Fruit fly (Drosophila melanogaster) whole organism, embryonic: ENCODE results near the gene Ror.

Experiments
- ATbp ChIP-seq: fragments of 200-800 bp; sonication (Bioruptor generic); optimal IDR thresholded peaks from 2 replicates; lab custom pipeline; 2017; ENCODE audit warnings: missing biosample characterization, mild to moderate bottlenecking, missing genetic modification characterization, missing genetic modification reagents
- BtbVII ChIP-seq: fragments of 200-800 bp; sonication (Bioruptor generic); optimal IDR thresholded peaks from 3 replicates; lab custom pipeline; 2017; ENCODE audit warnings: missing biosample characterization, mild to moderate bottlenecking, missing genetic modification characterization
- CG10979 ChIP-seq: fragments of 200-800 bp; sonication (Bioruptor generic); optimal IDR thresholded peaks from 2 replicates; lab custom pipeline; 2018; ENCODE audit warnings: missing biosample characterization, mild to moderate bottlenecking, missing genetic modification characterization, moderate library complexity
- CG11723 ChIP-seq: fragments of 200-800 bp; sonication (Bioruptor generic); optimal IDR thresholded peaks from 2 replicates; lab custom pipeline; 2017; ENCODE audit warnings: missing biosample characterization, mild to moderate bottlenecking, missing genetic modification characterization
- CG1233 ChIP-seq: fragments of 200-800 bp; sonication (Bioruptor generic); optimal IDR thresholded peaks from 4 replicates; lab custom pipeline; 2018; ENCODE audit warnings: missing biosample characterization, mild to moderate bottlenecking, missing genetic modification characterization
- CG15601 ChIP-seq: fragments of 200-800 bp; sonication (Bioruptor generic); optimal IDR thresholded peaks from 3 replicates; lab custom pipeline; 2019; ENCODE audit warnings: missing biosample characterization, mild to moderate bottlenecking, missing genetic modification characterization, moderate library complexity
- CG15696 ChIP-seq: fragments of 200-800 bp; sonication (Bioruptor generic); optimal IDR thresholded peaks from 2 replicates; lab custom pipeline; 2019; ENCODE audit warnings: missing biosample characterization, mild to moderate bottlenecking, missing genetic modification characterization, moderate library complexity
- CG17802 ChIP-seq: fragments of 200-800 bp; sonication (Bioruptor generic); optimal IDR thresholded peaks from 2 replicates; lab custom pipeline; 2018; ENCODE audit warnings: missing biosample characterization, mild to moderate bottlenecking, missing genetic modification characterization, moderate library complexity
- CG2116 ChIP-seq: fragments of 200-800 bp; sonication (Bioruptor generic); optimal IDR thresholded peaks from 3 replicates; lab custom pipeline; 2018; ENCODE audit warnings: missing biosample characterization, mild to moderate bottlenecking, missing genetic modification characterization
- CG2712 ChIP-seq: fragments of 200-800 bp; optimal IDR thresholded peaks from 3 replicates; lab custom pipeline; 2019; ENCODE audit warnings: missing biosample characterization, mild to moderate bottlenecking, missing genetic modification characterization, moderate library complexity
- CG3995 ChIP-seq: fragments of 200-800 bp; sonication (Bioruptor generic); optimal IDR thresholded peaks from 3 replicates; lab custom pipeline; 2016; ENCODE audit warnings: missing biosample characterization, missing genetic modification characterization
- CG4707 ChIP-seq: fragments of 200-800 bp; sonication (Bioruptor generic); optimal IDR thresholded peaks from 2 replicates; lab custom pipeline; 2018; ENCODE audit warnings: missing biosample characterization, mild to moderate bottlenecking, missing genetic modification characterization, moderate library complexity
- CG6254 ChIP-seq: fragments of 200-800 bp; sonication (Bioruptor generic); optimal IDR thresholded peaks from 3 replicates; lab custom pipeline; 2017; ENCODE audit warnings: mild to moderate bottlenecking, missing biosample characterization, missing genetic modification reagents, missing genetic modification characterization
- CG6654 ChIP-seq: fragments of 200-800 bp; sonication (Bioruptor generic); optimal IDR thresholded peaks from 2 replicates; lab custom pipeline; 2017; ENCODE audit warnings: missing biosample characterization, mild to moderate bottlenecking, missing genetic modification characterization
- CG7786 ChIP-seq: fragments of 200-800 bp; sonication (Bioruptor generic); optimal IDR thresholded peaks from 2 replicates; lab custom pipeline; 2016; ENCODE audit warnings: missing biosample characterization, missing genetic modification characterization
- CG8388 ChIP-seq: fragments of 200-800 bp; sonication (Bioruptor generic); optimal IDR thresholded peaks from 2 replicates; lab custom pipeline; 2019; ENCODE audit warnings: missing biosample characterization, mild to moderate bottlenecking, missing genetic modification characterization, moderate library complexity
- CTCF ChIP-seq: fragments of 200-800 bp; sonication (Bioruptor generic); optimal IDR thresholded peaks from 2 replicates; lab custom pipeline; 2017; ENCODE audit warnings: missing biosample characterization, mild to moderate bottlenecking, missing genetic modification characterization, moderate library complexity
- Camta ChIP-seq: fragments of 200-800 bp; sonication (Bioruptor generic); optimal IDR thresholded peaks from 2 replicates; lab custom pipeline; 2016; ENCODE audit warnings: missing biosample characterization, missing genetic modification characterization
- CoRest ChIP-seq: fragments of 200-800 bp; sonication (Bioruptor generic); optimal IDR thresholded peaks from 3 replicates; lab custom pipeline; 2018; ENCODE audit warnings: missing biosample characterization, mild to moderate bottlenecking, missing genetic modification characterization, moderate library complexity
- Dll ChIP-seq: fragments of 200-800 bp; sonication (Bioruptor generic); IDR thresholded peaks from 4 replicates; pipeline ENCODE4 v1.3.6; 2022; ENCODE audit warnings: missing biosample characterization, missing genetic modification characterization; ENCODE audit not compliant: partially characterized antibody
- E2f1 ChIP-seq: fragments of 200-800 bp; sonication (Bioruptor generic); IDR thresholded peaks from 2 replicates; pipeline ENCODE4 v1.3.6; 2022; ENCODE audit warnings: missing biosample characterization, missing genetic modification characterization
- Ets97D ChIP-seq: fragments of 200-800 bp; sonication (Bioruptor generic); optimal IDR thresholded peaks from 3 replicates; lab custom pipeline; 2016; ENCODE audit warnings: missing biosample characterization, missing genetic modification characterization
- HLH3B ChIP-seq: fragments of 200-800 bp; sonication (Bioruptor generic); IDR thresholded peaks from 2 replicates; pipeline ENCODE4 v1.3.6; 2022; ENCODE audit warnings: missing biosample characterization, missing genetic modification characterization
- Hsf ChIP-seq: fragments of 200-800 bp; sonication (Bioruptor generic); optimal IDR thresholded peaks from 3 replicates; lab custom pipeline; 2016; ENCODE audit warnings: missing biosample characterization, missing genetic modification characterization
- Kr ChIP-seq: fragments of 200-800 bp; sonication (Bioruptor generic); optimal IDR thresholded peaks from 2 replicates; lab custom pipeline; 2017; ENCODE audit warnings: missing biosample characterization, mild to moderate bottlenecking, missing genetic modification characterization
- Lpt ChIP-seq: fragments of >200 bp; optimal IDR thresholded peaks from 2 replicates; lab custom pipeline; 2018; ENCODE audit warnings: missing biosample characterization, missing genetic modification characterization
- Max ChIP-seq: fragments of 200-800 bp; sonication (Bioruptor generic); optimal IDR thresholded peaks from 2 replicates; lab custom pipeline; 2016; ENCODE audit warnings: missing biosample characterization, mild to moderate bottlenecking, missing genetic modification characterization
- Neu2 ChIP-seq: fragments of 200-800 bp; sonication (Bioruptor generic); optimal IDR thresholded peaks from 3 replicates; lab custom pipeline; 2016; ENCODE audit warnings: missing biosample characterization, missing genetic modification characterization, borderline replicate concordance
- Scr ChIP-seq: fragments of 200-800 bp; sonication (Bioruptor generic); IDR thresholded peaks from 2 replicates; pipeline ENCODE4 v1.3.6; 2022; ENCODE audit warnings: missing biosample characterization, missing genetic modification characterization; ENCODE audit not compliant: partially characterized antibody
- Spps ChIP-seq: fragments of 200-800 bp; sonication (Bioruptor generic); optimal IDR thresholded peaks from 2 replicates; lab custom pipeline; 2018; ENCODE audit warnings: missing biosample characterization, mild to moderate bottlenecking, missing genetic modification characterization
- Xrp1 ChIP-seq: fragments of 200-800 bp; sonication (Bioruptor generic); IDR thresholded peaks from 2 replicates; pipeline ENCODE4 v1.3.6; 2022; ENCODE audit warnings: missing biosample characterization, missing genetic modification characterization
- YL-1 ChIP-seq: fragments of 200-800 bp; sonication (Bioruptor generic); optimal IDR thresholded peaks from 3 replicates; lab custom pipeline; 2017; ENCODE audit warnings: missing biosample characterization, mild to moderate bottlenecking, missing genetic modification characterization
- bsh ChIP-seq, 2 experiments: fragments of 200-800 bp; sonication (Bioruptor generic); optimal IDR thresholded peaks; 2 replicates each; lab custom pipeline; 2017 to 2018; ENCODE audit warnings: mild to moderate bottlenecking in 2 of 2, missing biosample characterization in 2 of 2, missing genetic modification characterization in 2 of 2, moderate library complexity in 1 of 2
- ems ChIP-seq: fragments of 200-800 bp; sonication (Bioruptor generic); optimal IDR thresholded peaks from 3 replicates; lab custom pipeline; 2016; ENCODE audit warnings: missing biosample characterization, missing genetic modification characterization
- en ChIP-seq: fragments of 200-800 bp; sonication (Bioruptor generic); optimal IDR thresholded peaks from 2 replicates; lab custom pipeline; 2016; ENCODE audit warnings: missing biosample characterization, missing genetic modification characterization
- fd96Cb ChIP-seq: fragments of 200-800 bp; sonication (Bioruptor generic); optimal IDR thresholded peaks from 2 replicates; lab custom pipeline; 2018; ENCODE audit warnings: missing biosample characterization, mild to moderate bottlenecking, missing genetic modification characterization, moderate library complexity
- gce ChIP-seq: fragments of 200-800 bp; sonication (Bioruptor generic); IDR thresholded peaks from 3 replicates; pipeline ENCODE4 v1.3.6; 2022; ENCODE audit warnings: missing biosample characterization, missing genetic modification characterization
- gcm ChIP-seq: fragments of 200-800 bp; sonication (Bioruptor generic); optimal IDR thresholded peaks from 2 replicates; lab custom pipeline; 2019; ENCODE audit warnings: missing biosample characterization, mild to moderate bottlenecking, missing genetic modification characterization, moderate library complexity
- klu ChIP-seq: fragments of 200-800 bp; sonication (Bioruptor generic); IDR thresholded peaks from 2 replicates; pipeline ENCODE4 v1.3.6; 2022; ENCODE audit warnings: missing biosample characterization, missing genetic modification characterization
- nerfin-1 ChIP-seq: fragments of 200-800 bp; sonication (Bioruptor generic); optimal IDR thresholded peaks from 3 replicates; lab custom pipeline; 2019; ENCODE audit warnings: missing biosample characterization, mild to moderate bottlenecking, missing genetic modification characterization, moderate library complexity
- nom ChIP-seq: fragments of 200-800 bp; sonication (Bioruptor generic); optimal IDR thresholded peaks from 2 replicates; lab custom pipeline; 2017; ENCODE audit warnings: missing biosample characterization, missing genetic modification characterization, mild to moderate bottlenecking, moderate library complexity, missing genetic modification reagents
- odd ChIP-seq: fragments of 200-800 bp; sonication (Bioruptor generic); optimal IDR thresholded peaks from 2 replicates; lab custom pipeline; 2017; ENCODE audit warnings: missing biosample characterization, mild to moderate bottlenecking, missing genetic modification characterization
- otp ChIP-seq: fragments of 200-800 bp; sonication (Bioruptor generic); IDR thresholded peaks from 3 replicates; pipeline ENCODE4, ENCODE4 v1.3.6; 2022; ENCODE audit warnings: missing biosample characterization, missing genetic modification characterization
- schlank ChIP-seq: fragments of 200-800 bp; sonication (Bioruptor generic); optimal IDR thresholded peaks from 2 replicates; lab custom pipeline; 2018; ENCODE audit warnings: missing biosample characterization, mild to moderate bottlenecking, missing genetic modification characterization
- seq ChIP-seq: fragments of 200-800 bp; sonication (Bioruptor generic); IDR thresholded peaks from 2 replicates; pipeline ENCODE4 v1.3.6; 2022; ENCODE audit warnings: missing biosample characterization, missing genetic modification characterization
- so ChIP-seq: fragments of 200-800 bp; sonication (Bioruptor generic); IDR thresholded peaks from 3 replicates; pipeline ENCODE4 v1.3.6; 2022; ENCODE audit warnings: missing biosample characterization, missing genetic modification characterization
- stc ChIP-seq: fragments of 200-800 bp; sonication (Bioruptor generic); IDR thresholded peaks from 2 replicates; pipeline ENCODE4 v1.3.6; 2022; ENCODE audit warnings: missing biosample characterization, missing genetic modification characterization
- tgo ChIP-seq: fragments of 200-800 bp; sonication (Bioruptor generic); IDR thresholded peaks from 3 replicates; pipeline ENCODE4 v1.3.6; 2022; ENCODE audit warnings: missing biosample characterization, missing genetic modification characterization
- vnd ChIP-seq: fragments of 200-800 bp; sonication (Bioruptor generic); IDR thresholded peaks from 3 replicates; pipeline ENCODE4 v1.3.6; 2022; ENCODE audit warnings: missing biosample characterization, missing genetic modification characterization; ENCODE audit not compliant: partially characterized antibody
- wor ChIP-seq: fragments of 200-800 bp; sonication (Bioruptor generic); IDR thresholded peaks from 2 replicates; pipeline ENCODE4 v1.3.6; 2022; ENCODE audit warnings: missing biosample characterization, missing genetic modification characterization

Gene Ror

DNA sequence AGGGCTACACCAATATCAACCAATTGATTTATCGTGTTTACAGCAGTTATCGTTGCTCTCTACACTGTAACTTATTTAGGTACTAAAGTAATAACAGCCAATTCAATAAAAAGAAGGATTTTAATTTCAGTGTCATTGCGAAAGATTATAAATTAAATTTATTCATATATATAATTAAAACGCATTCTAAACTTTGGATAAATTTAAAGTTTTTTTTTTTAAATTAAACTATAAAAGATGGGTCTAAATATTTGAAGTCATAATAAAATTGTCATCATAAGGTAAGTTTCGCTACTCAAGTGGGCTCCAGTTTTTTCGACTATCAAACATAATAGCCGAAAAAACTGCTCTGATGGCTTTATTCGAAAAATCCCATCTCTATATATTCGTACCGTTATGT lies 20.6 kb downstream of the Ror start, which contains the start of gene trk:
trk (minus strand) TSS at position 101 of the 400 bp plus-strand sequence.
- no peak for TF ChIP-seq Max
- no peak for TF ChIP-seq so (GFP tag; lab: Robert Waterston, UW)
- no peak for TF ChIP-seq BtbVII (GFP tag; lab: Kevin White, UChicago)
- TF ChIP-seq E2f1 (GFP tag; lab: Robert Waterston, UW) = no peak
- no peak for TF ChIP-seq CTCF
- no peak for TF ChIP-seq Camta
- no peak for TF ChIP-seq Kr (GFP tag; lab: Kevin White, UChicago)
- TF ChIP-seq CG15601 (tag; lab: Kevin White, UChicago) = no peak
- TF ChIP-seq CG7786 (GFP tag; lab: Kevin White, UChicago) = no peak
- no peak for TF ChIP-seq Hsf (GFP tag; lab: Kevin White, UChicago)
- no peak for TF ChIP-seq CG2116
- no peak for TF ChIP-seq tgo (GFP tag; lab: Robert Waterston, UW)
- no peak for TF ChIP-seq seq (GFP tag; lab: Robert Waterston, UW)
- no peak for TF ChIP-seq ems
- TF ChIP-seq en = no peak
- TF ChIP-seq schlank (tag; lab: Kevin White, UChicago) = no peak

dm6 chr2L:10276436-10276835 lies 24.8 kb downstream of the Ror start:
- peak; percentile 18 for TF ChIP-seq CG15601 (tag; lab: Kevin White, UChicago)
- peak; percentile 44; the same call in 1 of the 3 replicates for TF ChIP-seq gce (GFP tag; lab: Robert Waterston, UW)
- TF ChIP-seq wor (GFP tag; lab: Robert Waterston, UW) = peak; percentile 12; the same call in 1 of the 2 replicates
- TF ChIP-seq CG4707 (GFP tag; lab: Kevin White, UChicago) = no peak
- peak; percentile 5 for TF ChIP-seq CG1233 (GFP tag; lab: Kevin White, UChicago)
- TF ChIP-seq vnd (GFP tag; lab: Robert Waterston, UW) = no peak
- peak; percentile 29 for TF ChIP-seq CG17802 (tag; lab: Kevin White, UChicago)
- no peak for TF ChIP-seq gcm (GFP tag; lab: Kevin White, UChicago)
- TF ChIP-seq CG6654 = no peak
- no peak for TF ChIP-seq Dll (GFP tag; lab: Robert Waterston, UW)
- TF ChIP-seq CG2712 (tag; lab: Kevin White, UChicago) = peak; percentile 78
- TF ChIP-seq CG15696 (tag; lab: Kevin White, UChicago) = peak; percentile 13
- TF ChIP-seq otp (GFP tag; lab: Robert Waterston, UW) = no peak; the same call in 2 of the 3 replicates
- TF ChIP-seq klu = no peak
- peak; percentile 69 for TF ChIP-seq CG6254 (GFP tag; lab: Kevin White, UChicago)
- no peak for TF ChIP-seq ATbp (GFP tag; lab: Kevin White, UChicago)
- TF ChIP-seq Xrp1 = peak; percentile 72
- TF ChIP-seq odd (GFP tag; lab: Kevin White, UChicago) = no peak
- TF ChIP-seq nerfin-1 = peak; percentile 42
- TF ChIP-seq Scr (GFP tag; lab: Robert Waterston, UW) = no peak
- peak in 1 of 2 experiments; percentile 42 for TF ChIP-seq bsh (GFP tag; optimal IDR thresholded peaks at IDR 0.05; lab: Kevin White, UChicago)
- peak; percentile 46; the same call in 1 of the 2 replicates for TF ChIP-seq HLH3B (GFP tag; lab: Robert Waterston, UW)
- peak; percentile 4 for TF ChIP-seq YL-1 (GFP tag; lab: Kevin White, UChicago)
- TF ChIP-seq CG3995 = no peak
- TF ChIP-seq CoRest (tag; lab: Kevin White, UChicago) = no peak
- TF ChIP-seq Camta = no peak
- peak; percentile 46 for TF ChIP-seq CG8388
- TF ChIP-seq Lpt = no peak
- TF ChIP-seq CG10979 (tag; lab: Kevin White, UChicago) = peak; percentile 66
- TF ChIP-seq Spps (tag; lab: Kevin White, UChicago) = peak; percentile 54
- TF ChIP-seq Ets97D (GFP tag; lab: Kevin White, UChicago) = no peak
- TF ChIP-seq nom (GFP tag; lab: Kevin White, UChicago) = peak; percentile 38
- no peak for TF ChIP-seq Neu2
- TF ChIP-seq stc (GFP tag; lab: Robert Waterston, UW) = peak; percentile 64
- TF ChIP-seq fd96Cb (tag; lab: Kevin White, UChicago) = peak; percentile 45
- TF ChIP-seq CG11723 (GFP tag; lab: Kevin White, UChicago) = no peak
